Worm (Caenorhabditis elegans): Measurements from ENCODE around the gene morc-1.

ce11 chrIII:5181641-5182040, 25.1 kb downstream of the morc-1 start:
- TF ChIP-seq nhr-23 (tag; optimal IDR thresholded peaks at IDR 0.05), result no peak
- no peak for TF ChIP-seq tbx-2 (tag; optimal IDR thresholded peaks at IDR 0.05)
- no peak for TF ChIP-seq fkh-2 (tag; optimal IDR thresholded peaks at IDR 0.05)
- TF ChIP-seq egl-27 (tag; optimal IDR thresholded peaks at IDR 0.05), result no peak
- no peak for TF ChIP-seq fkh-10 (GFP tag; optimal IDR thresholded peaks at IDR 0.05)
- no peak for TF ChIP-seq nhr-12 (tag; optimal IDR thresholded peaks at IDR 0.05)
- no peak for TF ChIP-seq nhr-77 (tag; optimal IDR thresholded peaks at IDR 0.05)
- TF ChIP-seq ama-1 (optimal IDR thresholded peaks at IDR 0.05), result no peak
- no peak for TF ChIP-seq lin-39 (tag; optimal IDR thresholded peaks at IDR 0.05)
